Worm (Caenorhabditis elegans): ENCODE measurements around the gene F09F7.6.

- no peak for TF ChIP-seq alr-1 (tag; optimal IDR thresholded peaks at IDR 0.05)
- peak; percentile 1 for TF ChIP-seq Y55F3AM.14 (GFP tag; optimal IDR thresholded peaks at IDR 0.05)
- no peak for TF ChIP-seq lin-13 (GFP tag; optimal IDR thresholded peaks at IDR 0.05)
- TF ChIP-seq egl-27 (tag; optimal IDR thresholded peaks at IDR 0.05), result peak; percentile 3
- TF ChIP-seq aly-2 (tag; optimal IDR thresholded peaks at IDR 0.05), result no peak
- peak; percentile 50 for TF ChIP-seq fos-1 (tag; optimal IDR thresholded peaks at IDR 0.05)
- TF ChIP-seq nhr-11 (tag; optimal IDR thresholded peaks at IDR 0.05), result no peak
Observed at ce11 chrIII:5504164-5504563, 47.8 kb downstream of the F09F7.6 start.
